Fruit fly (Drosophila melanogaster): ENCODE data around the gene CG13722.

Gene CG13722

dm6 chr3L:4445824-4446223 lies 44.9 kb downstream of the CG13722 start (continued):
- TF ChIP-seq Adf1 (GFP tag; IDR thresholded peaks at IDR 0.05) (no peak), CG17359 (tag; optimal IDR thresholded peaks at IDR 0.05) (no peak), Fer1 (GFP tag; optimal IDR thresholded peaks at IDR 0.05) (peak; percentile 56), Atf-2 (GFP tag; optimal IDR thresholded peaks at IDR 0.05) (no peak), HHEX (GFP tag; optimal IDR thresholded peaks at IDR 0.05) (no peak), nmo (GFP tag; optimal IDR thresholded peaks at IDR 0.05) (no peak), Aef1 (GFP tag; IDR thresholded peaks at IDR 0.05) (0 out of 3 replicates have a peak, but pooled peaks have one; percentile 12), CG2120 (GFP tag; optimal IDR thresholded peaks at IDR 0.05) (peak; percentile 11), CG15696 (tag; optimal IDR thresholded peaks at IDR 0.05) (no peak), CG6854 (GFP tag; optimal IDR thresholded peaks at IDR 0.05) (peak; percentile 22), CoRest (tag; optimal IDR thresholded peaks at IDR 0.05) (peak; percentile 5), Nf-YB (GFP tag; optimal IDR thresholded peaks at IDR 0.05) (no peak), Ravus (GFP tag; IDR thresholded peaks at IDR 0.05) (no peak), Awh (GFP tag; IDR thresholded peaks at IDR 0.05) (no peak), CG9727 (GFP tag; optimal IDR thresholded peaks at IDR 0.05) (no peak), CG3407 (GFP tag; optimal IDR thresholded peaks at IDR 0.05) (no peak), Dfd (GFP tag; optimal IDR thresholded peaks at IDR 0.05) (no peak), CG12155 (GFP tag; optimal IDR thresholded peaks at IDR 0.05) (no peak), wor (GFP tag; IDR thresholded peaks at IDR 0.05) (no peak), crc (GFP tag; optimal IDR thresholded peaks at IDR 0.05) (peak; percentile 45), CG1602 (GFP tag; optimal IDR thresholded peaks at IDR 0.05) (no peak), BtbVII (GFP tag; optimal IDR thresholded peaks at IDR 0.05) (peak; percentile 10), dmrt99B (tag; optimal IDR thresholded peaks at IDR 0.05) (peak; percentile 1), sd (tag; optimal IDR thresholded peaks at IDR 0.05) (no peak), NFAT (GFP tag; IDR thresholded peaks at IDR 0.05) (peak; percentile 33; the same call in 1 of the 2 replicates), tup (GFP tag; optimal IDR thresholded peaks at IDR 0.05) (no peak), dm (GFP tag; optimal IDR thresholded peaks at IDR 0.05) (no peak), HLH4C (GFP tag; IDR thresholded peaks at IDR 0.05; ENCODE audit: partially characterized antibody) (no peak), ac (GFP tag; optimal IDR thresholded peaks at IDR 0.05) (no peak), Dad (GFP tag; optimal IDR thresholded peaks at IDR 0.05) (no peak), CG8765 (GFP tag; IDR thresholded peaks at IDR 0.05) (no peak), ranshi (GFP tag; IDR thresholded peaks at IDR 0.05) (no peak), CG18619 (GFP tag; optimal IDR thresholded peaks at IDR 0.05) (no peak), CG30403 (GFP tag; optimal IDR thresholded peaks at IDR 0.05) (no peak), scrt (GFP tag; optimal IDR thresholded peaks at IDR 0.05) (peak; percentile 38), CG14441 (GFP tag; IDR thresholded peaks at IDR 0.05) (no peak), Jarid2 (GFP tag; optimal IDR thresholded peaks at IDR 0.05) (no peak), peb (GFP tag; IDR thresholded peaks at IDR 0.05) (no peak), hbn (GFP tag; IDR thresholded peaks at IDR 0.05; ENCODE audit: partially characterized antibody) (no peak), tx (GFP tag; optimal IDR thresholded peaks at IDR 0.05) (no peak), MBD-R2 (GFP tag; IDR thresholded peaks at IDR 0.05) (peak; percentile 33; the same call in 1 of the 2 replicates), eve (GFP tag; optimal IDR thresholded peaks at IDR 0.05) (no peak), CG9817 (tag; optimal IDR thresholded peaks at IDR 0.05) (peak; percentile 13), CG15514 (GFP tag; optimal IDR thresholded peaks at IDR 0.05) (no peak), C15 (GFP tag; IDR thresholded peaks at IDR 0.05) (no peak), CG9876 (GFP tag; optimal IDR thresholded peaks at IDR 0.05) (no peak), Max (GFP tag; optimal IDR thresholded peaks at IDR 0.05) (no peak), CG9797 (GFP tag; optimal IDR thresholded peaks at IDR 0.05) (no peak), CG9609 (GFP tag; optimal IDR thresholded peaks at IDR 0.05) (no peak), zfh2 (GFP tag; optimal IDR thresholded peaks at IDR 0.05) (peak; percentile 40), CG5245 (GFP tag; optimal IDR thresholded peaks at IDR 0.05) (no peak), Hmx (GFP tag; optimal IDR thresholded peaks at IDR 0.05) (no peak)
